Fruit fly (Drosophila melanogaster) whole organism, embryonic: ENCODE data around the gene Eig71Ek.

Experiments
- CG10147 ChIP-seq: fragments of 200-800 bp; sonication (Bioruptor generic); optimal IDR thresholded peaks from 2 replicates; lab custom pipeline; 2019; ENCODE audit warnings: missing biosample characterization, mild to moderate bottlenecking, missing genetic modification characterization, moderate library complexity
- CG10959 ChIP-seq: fragments of 200-800 bp; sonication (Bioruptor generic); IDR thresholded peaks from 2 replicates; pipeline ENCODE4 v1.3.6; 2022; ENCODE audit warnings: missing biosample characterization, missing genetic modification characterization
- CG12299 ChIP-seq: fragments of 200-800 bp; sonication (Bioruptor generic); optimal IDR thresholded peaks from 2 replicates; lab custom pipeline; 2018; ENCODE audit warnings: missing biosample characterization, mild to moderate bottlenecking, missing genetic modification characterization
- CG12391 ChIP-seq: fragments of 200-800 bp; sonication (Bioruptor generic); optimal IDR thresholded peaks from 3 replicates; lab custom pipeline; 2018; ENCODE audit warnings: missing biosample characterization, mild to moderate bottlenecking, missing genetic modification characterization, moderate library complexity
- CG12769 ChIP-seq: fragments of 200-800 bp; sonication (Bioruptor generic); optimal IDR thresholded peaks from 2 replicates; lab custom pipeline; 2019; ENCODE audit warnings: missing biosample characterization, mild to moderate bottlenecking, missing genetic modification characterization, moderate library complexity
- CG13624 ChIP-seq: fragments of 200-800 bp; sonication (Bioruptor generic); optimal IDR thresholded peaks from 2 replicates; lab custom pipeline; 2016; ENCODE audit warnings: missing biosample characterization, missing genetic modification characterization
- CG13775 ChIP-seq: fragments of 200-800 bp; sonication (Bioruptor generic); optimal IDR thresholded peaks from 3 replicates; lab custom pipeline; 2017; ENCODE audit warnings: missing biosample characterization, mild to moderate bottlenecking, missing genetic modification characterization
- CG13894 ChIP-seq: fragments of 200-800 bp; sonication (Bioruptor generic); optimal IDR thresholded peaks from 3 replicates; lab custom pipeline; 2018; ENCODE audit warnings: missing biosample characterization, mild to moderate bottlenecking, missing genetic modification characterization, moderate library complexity
- CG14667 ChIP-seq: fragments of 200-800 bp; sonication (Bioruptor generic); IDR thresholded peaks from 2 replicates; pipeline ENCODE4 v1.3.6; 2022; ENCODE audit warnings: missing biosample characterization, missing genetic modification characterization
- CG14710 ChIP-seq: fragments of 200-800 bp; sonication (Bioruptor generic); optimal IDR thresholded peaks from 3 replicates; lab custom pipeline; 2019; ENCODE audit warnings: missing biosample characterization, mild to moderate bottlenecking, missing genetic modification characterization, moderate library complexity
- CG15073 ChIP-seq: fragments of 200-800 bp; sonication (Bioruptor generic); optimal IDR thresholded peaks from 2 replicates; lab custom pipeline; 2016; ENCODE audit warnings: missing biosample characterization, missing genetic modification characterization
- CG1529 ChIP-seq: fragments of 200-800 bp; sonication (Bioruptor generic); optimal IDR thresholded peaks from 3 replicates; lab custom pipeline; 2018; ENCODE audit warnings: missing biosample characterization, missing genetic modification characterization
- CG15514 ChIP-seq: fragments of 200-800 bp; sonication (Bioruptor generic); optimal IDR thresholded peaks from 3 replicates; lab custom pipeline; 2017; ENCODE audit warnings: missing biosample characterization, missing genetic modification characterization, mild to moderate bottlenecking, moderate library complexity, missing genetic modification reagents
- CG15696 ChIP-seq: fragments of 200-800 bp; sonication (Bioruptor generic); optimal IDR thresholded peaks from 2 replicates; lab custom pipeline; 2019; ENCODE audit warnings: missing biosample characterization, mild to moderate bottlenecking, missing genetic modification characterization, moderate library complexity
- CG1647 ChIP-seq: fragments of 200-800 bp; sonication (Bioruptor generic); optimal IDR thresholded peaks from 3 replicates; lab custom pipeline; 2016; ENCODE audit warnings: missing biosample characterization, missing genetic modification characterization
- CG18262 ChIP-seq: fragments of 200-800 bp; optimal IDR thresholded peaks from 3 replicates; lab custom pipeline; 2019; ENCODE audit warnings: missing biosample characterization, mild to moderate bottlenecking, missing genetic modification characterization, moderate library complexity
- CG32772 ChIP-seq: fragments of 200-800 bp; sonication (Bioruptor generic); IDR thresholded peaks from 2 replicates; pipeline ENCODE4 v1.3.6; 2022; ENCODE audit warnings: missing biosample characterization, missing genetic modification characterization
- CG33557 ChIP-seq: fragments of 200-800 bp; sonication (Bioruptor generic); optimal IDR thresholded peaks from 2 replicates; lab custom pipeline; 2019; ENCODE audit warnings: missing biosample characterization, mild to moderate bottlenecking, missing genetic modification characterization, moderate library complexity
- CG4707 ChIP-seq: fragments of 200-800 bp; sonication (Bioruptor generic); optimal IDR thresholded peaks from 2 replicates; lab custom pipeline; 2018; ENCODE audit warnings: missing biosample characterization, mild to moderate bottlenecking, missing genetic modification characterization, moderate library complexity
- CG6689 ChIP-seq: fragments of 200-800 bp; sonication (Bioruptor generic); IDR thresholded peaks from 2 replicates; pipeline ENCODE4 v1.3.6; 2022; ENCODE audit warnings: missing biosample characterization, missing genetic modification characterization
- CG7745 ChIP-seq: fragments of 200-800 bp; sonication (Bioruptor generic); optimal IDR thresholded peaks from 2 replicates; lab custom pipeline; 2018; ENCODE audit warnings: missing biosample characterization, mild to moderate bottlenecking, missing genetic modification characterization, moderate library complexity
- CG7839 ChIP-seq: fragments of 200-800 bp; sonication (Bioruptor generic); optimal IDR thresholded peaks from 3 replicates; lab custom pipeline; 2018; ENCODE audit warnings: missing biosample characterization, mild to moderate bottlenecking, missing genetic modification characterization, moderate library complexity
- CG8924 ChIP-seq: fragments of 200-800 bp; optimal IDR thresholded peaks from 3 replicates; lab custom pipeline; 2019; ENCODE audit warnings: missing biosample characterization, mild to moderate bottlenecking, missing genetic modification characterization, moderate library complexity
- CoRest ChIP-seq: fragments of 200-800 bp; sonication (Bioruptor generic); optimal IDR thresholded peaks from 3 replicates; lab custom pipeline; 2018; ENCODE audit warnings: missing biosample characterization, mild to moderate bottlenecking, missing genetic modification characterization, moderate library complexity
- Dek ChIP-seq: fragments of 200-800 bp; sonication (Bioruptor generic); optimal IDR thresholded peaks from 3 replicates; lab custom pipeline; 2019; ENCODE audit warnings: missing biosample characterization, mild to moderate bottlenecking, missing genetic modification characterization, moderate library complexity
- Gug ChIP-seq: fragments of 200-800 bp; sonication (Bioruptor generic); IDR thresholded peaks from 4 replicates; pipeline ENCODE4 v1.3.6; 2022; ENCODE audit warnings: missing biosample characterization, missing genetic modification characterization
- Hr3 ChIP-seq: fragments of 200-800 bp; sonication (Bioruptor generic); optimal IDR thresholded peaks from 3 replicates; lab custom pipeline; 2016; ENCODE audit warnings: missing biosample characterization, missing genetic modification characterization
- Hsf ChIP-seq: fragments of 200-800 bp; sonication (Bioruptor generic); optimal IDR thresholded peaks from 3 replicates; lab custom pipeline; 2016; ENCODE audit warnings: missing biosample characterization, missing genetic modification characterization
- NC2α ChIP-seq: fragments of 200-800 bp; sonication (Bioruptor generic); optimal IDR thresholded peaks from 2 replicates; lab custom pipeline; 2016; ENCODE audit warnings: missing biosample characterization, missing genetic modification characterization
- NK7.1 ChIP-seq: fragments of 200-800 bp; sonication (Bioruptor generic); optimal IDR thresholded peaks from 3 replicates; lab custom pipeline; 2016; ENCODE audit warnings: missing biosample characterization, missing genetic modification characterization
- Opbp ChIP-seq: fragments of 200-800 bp; sonication (Bioruptor generic); IDR thresholded peaks from 3 replicates; pipeline ENCODE4 v1.3.6; 2022; ENCODE audit warnings: missing biosample characterization, missing genetic modification characterization; ENCODE audit not compliant: partially characterized antibody
- ara ChIP-seq: fragments of 200-800 bp; sonication (Bioruptor generic); IDR thresholded peaks from 2 replicates; pipeline ENCODE4 v1.3.6; 2022; ENCODE audit warnings: missing biosample characterization, missing genetic modification characterization
- bab2 ChIP-seq: fragments of 200-800 bp; sonication (Bioruptor generic); optimal IDR thresholded peaks from 2 replicates; lab custom pipeline; 2016; ENCODE audit warnings: missing biosample characterization, missing genetic modification characterization
- bsh ChIP-seq, 2 experiments: fragments of 200-800 bp; sonication (Bioruptor generic); optimal IDR thresholded peaks; 2 replicates each; lab custom pipeline; 2017 to 2018; ENCODE audit warnings: mild to moderate bottlenecking in 2 of 2, missing biosample characterization in 2 of 2, missing genetic modification characterization in 2 of 2, moderate library complexity in 1 of 2
- eve ChIP-seq, 2 experiments: fragments of >200 bp; optimal IDR thresholded peaks; 2 replicates each; lab custom pipeline; 2017; ENCODE audit warnings: missing biosample characterization in 2 of 2, missing genetic modification characterization in 2 of 2
- fd64A ChIP-seq: fragments of 200-800 bp; sonication (Bioruptor generic); optimal IDR thresholded peaks from 3 replicates; lab custom pipeline; 2018; ENCODE audit warnings: missing biosample characterization, mild to moderate bottlenecking, missing genetic modification characterization
- fru ChIP-seq: fragments of >200 bp; optimal IDR thresholded peaks from 2 replicates; lab custom pipeline; 2017
- fu2 ChIP-seq: fragments of 200-800 bp; sonication (Bioruptor generic); optimal IDR thresholded peaks from 2 replicates; lab custom pipeline; 2016; ENCODE audit warnings: missing biosample characterization, missing genetic modification characterization
- h ChIP-seq: fragments of >200 bp; optimal IDR thresholded peaks from 2 replicates; lab custom pipeline; 2017
- hbn ChIP-seq: fragments of 200-800 bp; sonication (Bioruptor generic); IDR thresholded peaks from 2 replicates; pipeline ENCODE4 v1.3.6; 2022; ENCODE audit warnings: missing biosample characterization, missing genetic modification characterization; ENCODE audit not compliant: partially characterized antibody
- pan ChIP-seq, 4 experiments: fragments of >200 bp in 3 of 4; fragments of 200-800 bp in 1 of 4; sonication (Bioruptor generic) in 1 of 4; optimal IDR thresholded peaks in 3 of 4; IDR thresholded peaks in 1 of 4; 2 replicates each; pipeline versions ENCODE4 v1.3.6 to Lab custom; 2017 to 2022; ENCODE audit warnings: missing biosample characterization in 2 of 4, missing genetic modification characterization in 2 of 4, mixed read lengths in 1 of 4
- phol ChIP-seq: fragments of 200-800 bp; sonication (Bioruptor generic); optimal IDR thresholded peaks from 3 replicates; lab custom pipeline; 2018; ENCODE audit warnings: missing biosample characterization, mild to moderate bottlenecking, missing genetic modification characterization, moderate library complexity
- prd ChIP-seq, 3 experiments: fragments of >200 bp in 2 of 3; fragments of 200-800 bp in 1 of 3; sonication (Bioruptor generic) in 1 of 3; optimal IDR thresholded peaks in 2 of 3; IDR thresholded peaks in 1 of 3; 2 replicates in 2 of 3; 3 replicates in 1 of 3; pipeline versions ENCODE4 v1.3.6 to Lab custom; 2017 to 2022; ENCODE audit warnings: missing biosample characterization in 1 of 3, missing genetic modification characterization in 1 of 3
- sisA ChIP-seq: fragments of 200-800 bp; sonication (Bioruptor generic); IDR thresholded peaks from 2 replicates; pipeline ENCODE4 v1.3.6; 2022; ENCODE audit warnings: missing biosample characterization, missing genetic modification characterization
- sug ChIP-seq: fragments of 200-800 bp; optimal IDR thresholded peaks from 2 replicates; lab custom pipeline; 2019; ENCODE audit warnings: missing biosample characterization, mild to moderate bottlenecking, missing genetic modification characterization, moderate library complexity
- tgo ChIP-seq: fragments of 200-800 bp; sonication (Bioruptor generic); IDR thresholded peaks from 3 replicates; pipeline ENCODE4 v1.3.6; 2022; ENCODE audit warnings: missing biosample characterization, missing genetic modification characterization
- toy ChIP-seq: fragments of 200-800 bp; sonication (Bioruptor generic); IDR thresholded peaks from 2 replicates; pipeline ENCODE4 v1.3.6; 2022; ENCODE audit warnings: missing biosample characterization, missing genetic modification characterization
- trem ChIP-seq: fragments of 200-800 bp; optimal IDR thresholded peaks from 3 replicates; lab custom pipeline; 2019; ENCODE audit warnings: missing biosample characterization, mild to moderate bottlenecking, missing genetic modification characterization, moderate library complexity
- twi ChIP-seq: fragments of 200-800 bp; optimal IDR thresholded peaks from 2 replicates; lab custom pipeline; 2019; ENCODE audit warnings: missing biosample characterization, mild to moderate bottlenecking, missing genetic modification characterization, moderate library complexity
- zf30C ChIP-seq: fragments of 200-800 bp; sonication (Bioruptor generic); optimal IDR thresholded peaks from 3 replicates; lab custom pipeline; 2018; ENCODE audit warnings: missing biosample characterization, mild to moderate bottlenecking, missing genetic modification characterization

Eig71Ek gene

dm6 chr3L:15670455-15670854, 9.4 kb downstream of the Eig71Ek start (continued):
- TF ChIP-seq Gug (GFP tag; lab: Robert Waterston, UW) (no peak), Hsf (GFP tag; lab: Kevin White, UChicago) (no peak), CG15073 (no peak), CG32772 (GFP tag; lab: Robert Waterston, UW) (no peak), bsh (GFP tag; optimal IDR thresholded peaks at IDR 0.05; lab: Kevin White, UChicago) (peak in 1 of 2 experiments; percentile 18), CG12769 (tag; lab: Kevin White, UChicago) (no peak), CG10147 (no peak), CG1529 (no peak), trem (tag; lab: Kevin White, UChicago) (peak; percentile 8), ara (GFP tag; lab: Robert Waterston, UW) (0 out of 2 replicates have a peak, but pooled peaks have one; percentile 24), CG33557 (GFP tag; lab: Kevin White, UChicago) (peak; percentile 73), CG4707 (no peak), CG1647 (no peak), CG6689 (GFP tag; lab: Robert Waterston, UW) (0 out of 2 replicates have a peak, but pooled peaks have one; percentile 13), phol (peak; percentile 48), CG15696 (tag; lab: Kevin White, UChicago) (peak; percentile 80), CG7745 (no peak), CG13775 (GFP tag; lab: Kevin White, UChicago) (peak; percentile 35), sisA (GFP tag; lab: Robert Waterston, UW) (no peak), sug (tag; lab: Kevin White, UChicago) (no peak), hbn (GFP tag; lab: Robert Waterston, UW) (no peak), CG12391 (peak; percentile 54), CG8924 (tag; lab: Kevin White, UChicago) (peak; percentile 56), Opbp (no peak), h (lab: Kevin White, UChicago) (no peak), CG15514 (GFP tag; lab: Kevin White, UChicago) (no peak), tgo (GFP tag; lab: Robert Waterston, UW) (no peak), CG14710 (tag; lab: Kevin White, UChicago) (peak; percentile 69), twi (tag; lab: Kevin White, UChicago) (peak; percentile 4), CG13894 (tag; lab: Kevin White, UChicago) (no peak), zf30C (peak; percentile 83), CoRest (peak; percentile 37), fru (lab: Kevin White, UChicago) (no peak), prd (optimal IDR thresholded peaks at IDR 0.05; lab: Kevin White, UChicago) (no peak), prd (GFP tag; IDR thresholded peaks at IDR 0.05; lab: Robert Waterston, UW) (peak; percentile 40; the same call in 1 of the 3 replicates), CG7839 (peak; percentile 12), Hr3 (GFP tag; lab: Kevin White, UChicago) (peak; percentile 9), NC2α (GFP tag; lab: Kevin White, UChicago) (no peak), CG12299 (tag; lab: Kevin White, UChicago) (no peak), CG14667 (no peak), fd64A (GFP tag; lab: Kevin White, UChicago) (no peak), pan (optimal IDR thresholded peaks at IDR 0.05; lab: Kevin White, UChicago) (no peak), pan (GFP tag; optimal IDR thresholded peaks at IDR 0.05 in 1 of 2, IDR thresholded peaks at IDR 0.05 in 1 of 2) (no peak), fu2 (GFP tag; lab: Kevin White, UChicago) (no peak), Dek (no peak), CG18262 (tag; lab: Kevin White, UChicago) (peak; percentile 81), toy (GFP tag; lab: Robert Waterston, UW) (no peak), eve (GFP tag; optimal IDR thresholded peaks at IDR 0.05; lab: Kevin White, UChicago) (no peak), CG13624 (GFP tag; lab: Kevin White, UChicago) (no peak), NK7.1 (GFP tag; lab: Kevin White, UChicago) (no peak), CG10959 (GFP tag; lab: Robert Waterston, UW) (peak; percentile 48; the same call in 1 of the 2 replicates), bab2 (no peak)
